Fruit fly (Drosophila melanogaster): Measurements from ENCODE around the gene CG15211.

Gene CG15211

dm6 chrX:10729196-10729835, 43.0 kb upstream of the CG15211 start:
- TF ChIP-seq rn (GFP tag; IDR thresholded peaks at IDR 0.05) = no peak
- TF ChIP-seq CG32121 (GFP tag; IDR thresholded peaks at IDR 0.05) = no peak
- TF ChIP-seq CG8159 (tag; optimal IDR thresholded peaks at IDR 0.05) = no peak
- TF ChIP-seq CG15710 (tag; optimal IDR thresholded peaks at IDR 0.05) = no peak
- TF ChIP-seq EcR (GFP tag; optimal IDR thresholded peaks at IDR 0.05) = no peak
- TF ChIP-seq Ets98B (GFP tag; IDR thresholded peaks at IDR 0.05) = no peak
- no peak for TF ChIP-seq CG8301 (tag; optimal IDR thresholded peaks at IDR 0.05)
- TF ChIP-seq CG17806 (tag; optimal IDR thresholded peaks at IDR 0.05) = no peak
- TF ChIP-seq CG10348 (GFP tag; IDR thresholded peaks at IDR 0.05) = no peak
- no peak for TF ChIP-seq Pif1B (GFP tag; optimal IDR thresholded peaks at IDR 0.05)
- no peak for TF ChIP-seq D1 (tag; optimal IDR thresholded peaks at IDR 0.05)
- no peak for TF ChIP-seq Pif1A (GFP tag; optimal IDR thresholded peaks at IDR 0.05)
- TF ChIP-seq fd96Ca (GFP tag; IDR thresholded peaks at IDR 0.05) = no peak
- TF ChIP-seq Snoo (tag; optimal IDR thresholded peaks at IDR 0.05) = no peak
- TF ChIP-seq CG34367 (tag; optimal IDR thresholded peaks at IDR 0.05) = no peak
- TF ChIP-seq gl (tag; optimal IDR thresholded peaks at IDR 0.05) = no peak

dm6 chrX:10729921-10730873, 42.1 kb upstream of the CG15211 start:
- TF ChIP-seq Snoo (tag; optimal IDR thresholded peaks at IDR 0.05) (no peak), EcR (GFP tag; optimal IDR thresholded peaks at IDR 0.05) (no peak), CG9948 (tag; optimal IDR thresholded peaks at IDR 0.05) (no peak), CG8301 (tag; optimal IDR thresholded peaks at IDR 0.05) (no peak), CG32121 (GFP tag; IDR thresholded peaks at IDR 0.05) (0 out of 2 replicates have a peak, but pooled peaks have one; percentile 15)

DNA sequence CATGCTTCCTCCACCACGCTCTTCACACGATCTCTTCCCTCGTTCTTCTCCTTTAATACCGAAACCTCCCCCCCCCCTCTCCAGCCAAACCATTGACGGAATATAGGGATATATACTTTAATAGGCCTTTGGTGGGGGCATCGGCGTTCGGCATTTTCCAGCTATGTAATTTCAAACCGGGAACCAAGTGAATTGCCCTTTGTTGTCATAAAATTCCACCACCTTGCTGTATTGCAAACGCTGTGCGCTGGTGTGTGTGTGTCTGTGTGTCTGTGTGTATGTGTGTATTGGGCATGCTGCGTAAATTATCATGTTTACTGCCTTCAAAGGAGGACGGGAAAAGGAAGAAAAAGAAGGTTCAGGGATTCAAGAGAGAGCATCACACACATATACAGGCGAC, 41.0 kb upstream of the CG15211 start:
- no peak for TF ChIP-seq CG34367 (tag; optimal IDR thresholded peaks at IDR 0.05)
- TF ChIP-seq CG9948 (tag; optimal IDR thresholded peaks at IDR 0.05) = no peak
- TF ChIP-seq EcR (GFP tag; optimal IDR thresholded peaks at IDR 0.05) = no peak
- TF ChIP-seq CG10348 (GFP tag; IDR thresholded peaks at IDR 0.05) = no peak
- TF ChIP-seq gl (tag; optimal IDR thresholded peaks at IDR 0.05) = no peak
- no peak for TF ChIP-seq CG32121 (GFP tag; IDR thresholded peaks at IDR 0.05)

dm6 chrX:10731801-10732200, 40.5 kb upstream of the CG15211 start:
- TF ChIP-seq CG4496 (GFP tag; IDR thresholded peaks at IDR 0.05) (no peak), CG12605 (GFP tag; IDR thresholded peaks at IDR 0.05) (no peak), fd96Ca (GFP tag; IDR thresholded peaks at IDR 0.05) (no peak), CG8301 (tag; optimal IDR thresholded peaks at IDR 0.05) (peak; percentile 27), CG13204 (GFP tag; optimal IDR thresholded peaks at IDR 0.05) (no peak), CG15710 (tag; optimal IDR thresholded peaks at IDR 0.05) (peak; percentile 50), Pif1B (GFP tag; optimal IDR thresholded peaks at IDR 0.05) (no peak), CG10348 (GFP tag; IDR thresholded peaks at IDR 0.05) (no peak), CG32121 (GFP tag; IDR thresholded peaks at IDR 0.05) (no peak), Ets98B (GFP tag; IDR thresholded peaks at IDR 0.05) (no peak), CG17806 (tag; optimal IDR thresholded peaks at IDR 0.05) (peak; percentile 46), D1 (tag; optimal IDR thresholded peaks at IDR 0.05) (no peak), CG9948 (tag; optimal IDR thresholded peaks at IDR 0.05) (peak; percentile 52), CG8159 (tag; optimal IDR thresholded peaks at IDR 0.05) (peak; percentile 66), Snoo (tag; optimal IDR thresholded peaks at IDR 0.05) (peak; percentile 20), gl (tag; optimal IDR thresholded peaks at IDR 0.05) (no peak), CG14655 (GFP tag; optimal IDR thresholded peaks at IDR 0.05) (peak; percentile 42), CG34367 (tag; optimal IDR thresholded peaks at IDR 0.05) (peak; percentile 18), EcR (GFP tag; optimal IDR thresholded peaks at IDR 0.05) (no peak), rn (GFP tag; IDR thresholded peaks at IDR 0.05) (no peak), Pif1A (GFP tag; optimal IDR thresholded peaks at IDR 0.05) (peak; percentile 27)

DNA sequence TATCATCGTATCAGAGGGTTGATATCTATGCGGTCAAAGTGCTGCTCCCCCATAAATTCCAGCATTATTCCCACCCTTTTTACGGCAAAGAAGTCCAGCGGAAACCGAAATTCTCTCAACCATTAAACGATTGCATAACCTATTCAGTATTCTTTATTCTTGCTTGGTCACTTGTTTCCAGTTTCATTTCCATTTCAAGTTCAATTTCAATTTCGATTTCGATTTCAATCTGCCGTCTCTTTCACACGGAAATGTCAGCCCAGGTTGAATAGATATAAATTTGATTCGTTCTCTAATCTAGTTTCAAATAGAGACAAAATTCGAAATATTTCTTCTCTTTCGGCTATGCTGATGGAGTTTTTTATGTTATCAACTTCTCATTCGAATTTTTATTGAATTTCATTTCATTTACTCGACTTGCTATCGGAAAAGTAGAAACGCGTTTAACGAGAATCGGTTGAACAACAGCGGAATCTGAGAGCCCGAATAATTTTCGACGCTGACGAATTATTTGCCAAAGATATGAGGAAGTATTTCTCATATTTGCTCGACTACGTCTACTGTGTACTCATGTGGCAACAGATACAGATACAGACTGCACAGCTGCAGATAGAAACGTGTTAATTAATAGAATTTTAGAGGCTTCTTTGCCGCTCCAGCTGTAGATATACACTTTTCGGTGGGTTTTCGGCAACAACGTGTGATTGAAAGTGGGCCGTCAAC, 39.4 kb upstream of the CG15211 start:
- TF ChIP-seq Ets98B (GFP tag; IDR thresholded peaks at IDR 0.05) = no peak
